Fruit fly (Drosophila melanogaster) whole organism, embryonic: Measurements from ENCODE around the gene Mvl.
A peak's percentile ranks its signal among the peaks of the same experiment; 100 is the strongest.

Source experiments
- CG10431 ChIP-seq: fragments of 200-800 bp; sonication (Bioruptor generic); optimal IDR thresholded peaks from 3 replicates; lab custom pipeline; 2018; ENCODE audit warnings: missing biosample characterization, mild to moderate bottlenecking, missing genetic modification characterization
- CG11093 ChIP-seq: fragments of 200-800 bp; sonication (Bioruptor generic); IDR thresholded peaks from 3 replicates; pipeline ENCODE4 v1.3.6; 2022; ENCODE audit warnings: missing biosample characterization, missing genetic modification characterization
- CG13424 ChIP-seq: fragments of 200-800 bp; sonication (Bioruptor generic); optimal IDR thresholded peaks from 2 replicates; lab custom pipeline; 2019; ENCODE audit warnings: missing biosample characterization, mild to moderate bottlenecking, missing genetic modification characterization, moderate library complexity
- CG14667 ChIP-seq: fragments of 200-800 bp; sonication (Bioruptor generic); IDR thresholded peaks from 2 replicates; pipeline ENCODE4 v1.3.6; 2022; ENCODE audit warnings: missing biosample characterization, missing genetic modification characterization
- CG15479 ChIP-seq: fragments of 200-800 bp; sonication (Bioruptor generic); optimal IDR thresholded peaks from 3 replicates; lab custom pipeline; 2019; ENCODE audit warnings: missing biosample characterization, mild to moderate bottlenecking, missing genetic modification characterization, moderate library complexity
- CG1603 ChIP-seq: fragments of 200-800 bp; sonication (Bioruptor generic); optimal IDR thresholded peaks from 2 replicates; lab custom pipeline; 2019; ENCODE audit warnings: missing biosample characterization, mild to moderate bottlenecking, missing genetic modification characterization, moderate library complexity
- CG16779 ChIP-seq: fragments of 200-800 bp; sonication (Bioruptor generic); IDR thresholded peaks from 2 replicates; pipeline ENCODE4 v1.3.6; 2022; ENCODE audit warnings: missing biosample characterization, missing genetic modification characterization
- CG17612 ChIP-seq: fragments of 200-800 bp; sonication (Bioruptor generic); IDR thresholded peaks from 2 replicates; pipeline ENCODE4 v1.3.6; 2022; ENCODE audit warnings: missing biosample characterization, missing genetic modification characterization
- CG18011 ChIP-seq: fragments of 200-800 bp; sonication (Bioruptor generic); optimal IDR thresholded peaks from 2 replicates; lab custom pipeline; 2017; ENCODE audit warnings: missing biosample characterization, missing genetic modification characterization, mild to moderate bottlenecking, moderate library complexity, missing genotype
- CG1832 ChIP-seq: fragments of 200-800 bp; sonication (Bioruptor generic); optimal IDR thresholded peaks from 2 replicates; lab custom pipeline; 2017; ENCODE audit warnings: missing biosample characterization, mild to moderate bottlenecking, missing genetic modification characterization, inconsistent platforms
- CG18599 ChIP-seq: fragments of 200-800 bp; sonication (Bioruptor generic); optimal IDR thresholded peaks from 3 replicates; lab custom pipeline; 2017; ENCODE audit warnings: missing biosample characterization, missing genetic modification characterization, mild to moderate bottlenecking, moderate library complexity, missing genetic modification reagents
- CG2120 ChIP-seq: fragments of 200-800 bp; sonication (Bioruptor generic); optimal IDR thresholded peaks from 3 replicates; lab custom pipeline; 2016; ENCODE audit warnings: missing biosample characterization, missing genetic modification characterization
- CG2202 ChIP-seq: fragments of 200-800 bp; sonication (Bioruptor generic); optimal IDR thresholded peaks from 2 replicates; lab custom pipeline; 2018; ENCODE audit warnings: missing biosample characterization, mild to moderate bottlenecking, missing genetic modification characterization
- CG30020 ChIP-seq: fragments of 200-800 bp; optimal IDR thresholded peaks from 2 replicates; lab custom pipeline; 2019; ENCODE audit warnings: missing biosample characterization, mild to moderate bottlenecking, missing genetic modification characterization, moderate library complexity
- CG4404 ChIP-seq: fragments of 200-800 bp; sonication (Bioruptor generic); IDR thresholded peaks from 2 replicates; pipeline ENCODE4 v1.3.6; 2022; ENCODE audit warnings: missing biosample characterization, missing genetic modification characterization
- CG6765 ChIP-seq: fragments of 200-800 bp; sonication (Bioruptor generic); optimal IDR thresholded peaks from 3 replicates; lab custom pipeline; 2017; ENCODE audit warnings: missing biosample characterization, mild to moderate bottlenecking, missing genetic modification characterization
- CG6791 ChIP-seq: fragments of 200-800 bp; sonication (Bioruptor generic); IDR thresholded peaks from 3 replicates; pipeline ENCODE4 v1.3.6; 2022; ENCODE audit warnings: missing biosample characterization, missing genetic modification characterization; ENCODE audit not compliant: partially characterized antibody
- CG8388 ChIP-seq: fragments of 200-800 bp; sonication (Bioruptor generic); optimal IDR thresholded peaks from 2 replicates; lab custom pipeline; 2019; ENCODE audit warnings: missing biosample characterization, mild to moderate bottlenecking, missing genetic modification characterization, moderate library complexity
- CG8924 ChIP-seq: fragments of 200-800 bp; optimal IDR thresholded peaks from 3 replicates; lab custom pipeline; 2019; ENCODE audit warnings: missing biosample characterization, mild to moderate bottlenecking, missing genetic modification characterization, moderate library complexity
- CG9727 ChIP-seq: fragments of 200-800 bp; sonication (Bioruptor generic); optimal IDR thresholded peaks from 3 replicates; lab custom pipeline; 2017; ENCODE audit warnings: missing biosample characterization, mild to moderate bottlenecking, missing genetic modification characterization
- CG9817 ChIP-seq: fragments of 200-800 bp; sonication (Bioruptor generic); optimal IDR thresholded peaks from 2 replicates; lab custom pipeline; 2018; ENCODE audit warnings: missing biosample characterization, mild to moderate bottlenecking, missing genetic modification characterization, moderate library complexity
- CG9876 ChIP-seq: fragments of 200-800 bp; sonication (Bioruptor generic); optimal IDR thresholded peaks from 2 replicates; lab custom pipeline; 2016; ENCODE audit warnings: missing biosample characterization, missing genetic modification characterization
- D19A ChIP-seq: fragments of 200-800 bp; optimal IDR thresholded peaks from 3 replicates; lab custom pipeline; 2019; ENCODE audit warnings: missing biosample characterization, mild to moderate bottlenecking, missing genetic modification characterization, moderate library complexity
- Fer2 ChIP-seq: fragments of 200-800 bp; sonication (Bioruptor generic); optimal IDR thresholded peaks from 2 replicates; lab custom pipeline; 2018; ENCODE audit warnings: missing biosample characterization, mild to moderate bottlenecking, missing genetic modification characterization, moderate library complexity
- HHEX ChIP-seq: fragments of 200-800 bp; sonication (Bioruptor generic); optimal IDR thresholded peaks from 3 replicates; lab custom pipeline; 2017; ENCODE audit warnings: missing biosample characterization, mild to moderate bottlenecking, missing genetic modification characterization, missing genetic modification reagents
- Med ChIP-seq: fragments of 200-800 bp; sonication (Bioruptor generic); peaks from one replicate; lab custom pipeline; 2016; ENCODE audit warnings: missing biosample characterization, missing genetic modification characterization, mild to moderate bottlenecking, inconsistent platforms, moderate library complexity
- Myb ChIP-seq: fragments of 200-800 bp; sonication (Bioruptor generic); optimal IDR thresholded peaks from 2 replicates; lab custom pipeline; 2016; ENCODE audit warnings: missing biosample characterization, missing genetic modification characterization
- NK7.1 ChIP-seq: fragments of 200-800 bp; sonication (Bioruptor generic); optimal IDR thresholded peaks from 3 replicates; lab custom pipeline; 2016; ENCODE audit warnings: missing biosample characterization, missing genetic modification characterization
- Oaz ChIP-seq: fragments of 200-800 bp; sonication (Bioruptor generic); IDR thresholded peaks from 2 replicates; pipeline ENCODE4 v1.3.6; 2022; ENCODE audit warnings: missing biosample characterization, missing genetic modification characterization
- Poxn ChIP-seq: fragments of 200-800 bp; sonication (Bioruptor generic); IDR thresholded peaks from 2 replicates; pipeline ENCODE4 v1.3.6; 2022; ENCODE audit warnings: missing biosample characterization, missing genetic modification characterization
- Ravus ChIP-seq: fragments of 200-800 bp; sonication (Bioruptor generic); IDR thresholded peaks from 2 replicates; pipeline ENCODE4 v1.3.6; 2022; ENCODE audit warnings: missing biosample characterization, missing genetic modification characterization
- Rx ChIP-seq: fragments of 200-800 bp; sonication (Bioruptor generic); IDR thresholded peaks from 2 replicates; pipeline ENCODE4 v1.3.6; 2022; ENCODE audit warnings: missing biosample characterization, missing genetic modification characterization
- Scr ChIP-seq: fragments of 200-800 bp; sonication (Bioruptor generic); IDR thresholded peaks from 2 replicates; pipeline ENCODE4 v1.3.6; 2022; ENCODE audit warnings: missing biosample characterization, missing genetic modification characterization; ENCODE audit not compliant: partially characterized antibody
- Trl ChIP-seq, 3 experiments: fragments of >200 bp in 2 of 3; fragments of 200-800 bp in 1 of 3; sonication (Bioruptor generic) in 1 of 3; optimal IDR thresholded peaks; 2 replicates in 1 of 3; 3 replicates in 2 of 3; lab custom pipeline; 2016 to 2017; ENCODE audit warnings: missing biosample characterization in 1 of 3, missing genetic modification characterization in 1 of 3
- Usf ChIP-seq: fragments of 200-800 bp; sonication (Bioruptor generic); optimal IDR thresholded peaks from 2 replicates; lab custom pipeline; 2017; ENCODE audit warnings: missing genotype, missing biosample characterization, missing genetic modification characterization
- aop ChIP-seq: fragments of 200-800 bp; sonication (Bioruptor generic); IDR thresholded peaks from 2 replicates; pipeline ENCODE4 v1.3.6; 2022; ENCODE audit warnings: missing biosample characterization, missing genetic modification characterization
- ash1 ChIP-seq: fragments of 200-800 bp; sonication (Bioruptor generic); optimal IDR thresholded peaks from 2 replicates; lab custom pipeline; 2018; ENCODE audit warnings: missing biosample characterization, mild to moderate bottlenecking, missing genetic modification characterization
- az2 ChIP-seq: fragments of 200-800 bp; sonication (Bioruptor generic); optimal IDR thresholded peaks from 3 replicates; lab custom pipeline; 2016; ENCODE audit warnings: missing biosample characterization, missing genetic modification characterization
- cas ChIP-seq: fragments of 200-800 bp; sonication (Bioruptor generic); IDR thresholded peaks from 2 replicates; pipeline ENCODE4 v1.3.6; 2022; ENCODE audit warnings: missing biosample characterization, missing genetic modification characterization
- fd64A ChIP-seq: fragments of 200-800 bp; sonication (Bioruptor generic); optimal IDR thresholded peaks from 3 replicates; lab custom pipeline; 2018; ENCODE audit warnings: missing biosample characterization, mild to moderate bottlenecking, missing genetic modification characterization
- maf-S ChIP-seq: fragments of 200-800 bp; sonication (Bioruptor generic); optimal IDR thresholded peaks from 2 replicates; lab custom pipeline; 2016; ENCODE audit warnings: missing biosample characterization, missing genetic modification characterization
- pan ChIP-seq, 4 experiments: fragments of >200 bp in 3 of 4; fragments of 200-800 bp in 1 of 4; sonication (Bioruptor generic) in 1 of 4; optimal IDR thresholded peaks in 3 of 4; IDR thresholded peaks in 1 of 4; 2 replicates each; pipeline versions ENCODE4 v1.3.6 to Lab custom; 2017 to 2022; ENCODE audit warnings: missing biosample characterization in 2 of 4, missing genetic modification characterization in 2 of 4, mixed read lengths in 1 of 4
- pfk ChIP-seq: fragments of 200-800 bp; sonication (Bioruptor generic); optimal IDR thresholded peaks from 2 replicates; lab custom pipeline; 2018; ENCODE audit warnings: missing biosample characterization, mild to moderate bottlenecking, missing genetic modification characterization, moderate library complexity
- pita ChIP-seq: fragments of 200-800 bp; sonication (Bioruptor generic); optimal IDR thresholded peaks from 2 replicates; lab custom pipeline; 2017; ENCODE audit warnings: missing biosample characterization, mild to moderate bottlenecking, missing genetic modification characterization
- scrt ChIP-seq: fragments of 200-800 bp; sonication (Bioruptor generic); optimal IDR thresholded peaks from 2 replicates; lab custom pipeline; 2018; ENCODE audit warnings: missing biosample characterization, mild to moderate bottlenecking, missing genetic modification characterization, moderate library complexity
- slbo ChIP-seq: fragments of 200-800 bp; sonication (Bioruptor generic); IDR thresholded peaks from 2 replicates; pipeline ENCODE4 v1.3.6; 2022; ENCODE audit warnings: missing biosample characterization, missing genetic modification characterization
- sug ChIP-seq: fragments of 200-800 bp; optimal IDR thresholded peaks from 2 replicates; lab custom pipeline; 2019; ENCODE audit warnings: missing biosample characterization, mild to moderate bottlenecking, missing genetic modification characterization, moderate library complexity
- twi ChIP-seq: fragments of 200-800 bp; optimal IDR thresholded peaks from 2 replicates; lab custom pipeline; 2019; ENCODE audit warnings: missing biosample characterization, mild to moderate bottlenecking, missing genetic modification characterization, moderate library complexity
- z ChIP-seq: fragments of 200-800 bp; sonication (Bioruptor generic); IDR thresholded peaks from 3 replicates; pipeline ENCODE4 v1.3.6; 2022; ENCODE audit warnings: missing biosample characterization, missing genetic modification characterization

Mvl gene

dm6 chr3R:21017464-21018080, 43.0 kb downstream of the Mvl start, which contains the start of gene Rlip (continued):
- TF ChIP-seq CG17612 (GFP tag; lab: Robert Waterston, UW), result no peak
- TF ChIP-seq Rx (GFP tag; lab: Robert Waterston, UW), result peak; percentile 57
- TF ChIP-seq D19A (tag; lab: Kevin White, UChicago), result no peak
- TF ChIP-seq pan (optimal IDR thresholded peaks at IDR 0.05; lab: Kevin White, UChicago), result no peak
- TF ChIP-seq pan (GFP tag; optimal IDR thresholded peaks at IDR 0.05 in 1 of 2, IDR thresholded peaks at IDR 0.05 in 1 of 2), result no peak
- peak; percentile 82 for TF ChIP-seq CG6791 (GFP tag; lab: Robert Waterston, UW)
- TF ChIP-seq Trl (optimal IDR thresholded peaks at IDR 0.05; lab: Kevin White, UChicago), result no peak
- TF ChIP-seq Trl (GFP tag; optimal IDR thresholded peaks at IDR 0.05; lab: Kevin White, UChicago), result peak; percentile 75
- peak; percentile 64; the same call in 1 of the 2 replicates for TF ChIP-seq aop (GFP tag; lab: Robert Waterston, UW)
- TF ChIP-seq cas (GFP tag; lab: Robert Waterston, UW), result no peak
- peak; percentile 75 for TF ChIP-seq CG1603 (tag; lab: Kevin White, UChicago)
- TF ChIP-seq Med (GFP tag; lab: Kevin White, UChicago), result peak; percentile 95
- TF ChIP-seq CG1832, result no peak
- TF ChIP-seq pita (GFP tag; lab: Kevin White, UChicago), result no peak
- no peak for TF ChIP-seq CG11093 (GFP tag; lab: Robert Waterston, UW)
- TF ChIP-seq CG13424 (tag; lab: Kevin White, UChicago), result no peak
- no peak for TF ChIP-seq CG14667 (GFP tag; lab: Robert Waterston, UW)
- peak; percentile 56 for TF ChIP-seq sug (tag; lab: Kevin White, UChicago)
- no peak for TF ChIP-seq CG18011
- no peak for TF ChIP-seq CG2202 (tag; lab: Kevin White, UChicago)
- no peak for TF ChIP-seq CG4404
- no peak for TF ChIP-seq Fer2 (tag; lab: Kevin White, UChicago)
- no peak for TF ChIP-seq CG30020 (tag; lab: Kevin White, UChicago)
- peak; percentile 96 for TF ChIP-seq Myb (GFP tag; lab: Kevin White, UChicago)
- TF ChIP-seq twi, result peak; percentile 21
- no peak for TF ChIP-seq CG8388 (GFP tag; lab: Kevin White, UChicago)
- no peak for TF ChIP-seq CG9727 (GFP tag; lab: Kevin White, UChicago)
- no peak; the same call in 1 of the 2 replicates for TF ChIP-seq CG16779
- TF ChIP-seq az2 (GFP tag; lab: Kevin White, UChicago), result no peak
- peak; percentile 19; the same call in 1 of the 2 replicates for TF ChIP-seq Oaz (GFP tag; lab: Robert Waterston, UW)
- TF ChIP-seq ash1 (GFP tag; lab: Kevin White, UChicago), result peak; percentile 12
- TF ChIP-seq CG10431, result no peak
- TF ChIP-seq CG9876 (GFP tag; lab: Kevin White, UChicago), result peak; percentile 11
- TF ChIP-seq HHEX, result peak; percentile 38
- peak; percentile 70 for TF ChIP-seq CG8924
- TF ChIP-seq Scr (GFP tag; lab: Robert Waterston, UW), result peak; percentile 62
- no peak for TF ChIP-seq Usf (GFP tag; lab: Kevin White, UChicago)
- no peak for TF ChIP-seq z
- TF ChIP-seq CG2120, result peak; percentile 56
- TF ChIP-seq CG15479 (GFP tag; lab: Kevin White, UChicago), result no peak
- TF ChIP-seq slbo (GFP tag; lab: Robert Waterston, UW), result peak; percentile 79
- TF ChIP-seq Ravus (GFP tag; lab: Robert Waterston, UW), result no peak
- no peak for TF ChIP-seq CG6765
- TF ChIP-seq maf-S, result no peak
- TF ChIP-seq pfk (GFP tag; lab: Kevin White, UChicago), result no peak
- peak; percentile 35 for TF ChIP-seq CG18599 (GFP tag; lab: Kevin White, UChicago)
- no peak for TF ChIP-seq fd64A (GFP tag; lab: Kevin White, UChicago)
- TF ChIP-seq Poxn (GFP tag; lab: Robert Waterston, UW), result no peak
- peak; percentile 22 for TF ChIP-seq NK7.1
- peak; percentile 47 for TF ChIP-seq CG9817 (tag; lab: Kevin White, UChicago)
- TF ChIP-seq scrt (GFP tag; lab: Kevin White, UChicago), result peak; percentile 90
